Fruit fly (Drosophila melanogaster) whole organism, prepupa: ENCODE data around the gene CG16758.
A peak's percentile ranks its signal among the peaks of the same experiment; 100 is the strongest.

ENCODE experiments used
- Blimp-1 ChIP-seq: fragments of 200-800 bp; sonication (Bioruptor generic); optimal IDR thresholded peaks from 3 replicates; lab custom pipeline; 2017; ENCODE audit warnings: missing biosample characterization, missing genetic modification characterization, mild to moderate bottlenecking, moderate library complexity, missing genetic modification reagents
- CG10631 ChIP-seq: fragments of 200-800 bp; sonication (Bioruptor generic); optimal IDR thresholded peaks from 2 replicates; lab custom pipeline; 2016; ENCODE audit warnings: missing biosample characterization, missing genetic modification characterization
- CG10669 ChIP-seq: fragments of 200-800 bp; sonication (Bioruptor generic); optimal IDR thresholded peaks from 3 replicates; lab custom pipeline; 2018; ENCODE audit warnings: missing biosample characterization, mild to moderate bottlenecking, missing genetic modification characterization, moderate library complexity
- CG11294 ChIP-seq: fragments of 200-800 bp; sonication (Bioruptor generic); IDR thresholded peaks from 2 replicates; pipeline ENCODE4 v1.3.6; 2022; ENCODE audit warnings: missing biosample characterization, missing genetic modification characterization
- CG11762 ChIP-seq: fragments of 200-800 bp; sonication (Bioruptor generic); optimal IDR thresholded peaks from 3 replicates; lab custom pipeline; 2016; ENCODE audit warnings: missing biosample characterization, missing genetic modification characterization; ENCODE audit not compliant: insufficient read depth
- CG11902 ChIP-seq: fragments of 200-800 bp; sonication (Bioruptor generic); optimal IDR thresholded peaks from 3 replicates; lab custom pipeline; 2016; ENCODE audit warnings: missing biosample characterization, missing genetic modification characterization
- CG15336 ChIP-seq: fragments of 200-800 bp; sonication (Bioruptor generic); IDR thresholded peaks from 2 replicates; pipeline ENCODE4 v1.3.6; 2022; ENCODE audit warnings: missing biosample characterization, missing genetic modification characterization
- CG16779 ChIP-seq: fragments of 200-800 bp; sonication (Bioruptor generic); optimal IDR thresholded peaks from 3 replicates; lab custom pipeline; 2017; ENCODE audit warnings: missing biosample characterization, mild to moderate bottlenecking, missing genetic modification characterization
- CG3032 ChIP-seq: fragments of 200-800 bp; optimal IDR thresholded peaks from 2 replicates; lab custom pipeline; 2019; ENCODE audit warnings: missing biosample characterization, mild to moderate bottlenecking, missing genetic modification characterization, moderate library complexity
- CG32006 ChIP-seq: fragments of 200-800 bp; sonication (Bioruptor generic); optimal IDR thresholded peaks from 3 replicates; lab custom pipeline; 2017; ENCODE audit warnings: missing biosample characterization, mild to moderate bottlenecking, missing genetic modification characterization
- CG3919 ChIP-seq: fragments of 200-800 bp; sonication (Bioruptor generic); optimal IDR thresholded peaks from 3 replicates; lab custom pipeline; 2016; ENCODE audit warnings: missing biosample characterization, missing genetic modification characterization
- CG4318 ChIP-seq: fragments of 200-800 bp; sonication (Bioruptor generic); optimal IDR thresholded peaks from 3 replicates; lab custom pipeline; 2017; ENCODE audit warnings: missing biosample characterization, mild to moderate bottlenecking, missing genetic modification characterization
- CG6163 ChIP-seq: fragments of 200-800 bp; sonication (Bioruptor generic); IDR thresholded peaks from 3 replicates; pipeline ENCODE4 v1.3.6; 2022; ENCODE audit warnings: missing biosample characterization, missing genetic modification characterization
- CG6276 ChIP-seq: fragments of 200-800 bp; sonication (Bioruptor generic); optimal IDR thresholded peaks from 2 replicates; lab custom pipeline; 2017; ENCODE audit warnings: missing biosample characterization, mild to moderate bottlenecking, missing genetic modification characterization
- CG6792 ChIP-seq: fragments of 200-800 bp; sonication (Bioruptor generic); optimal IDR thresholded peaks from 3 replicates; lab custom pipeline; 2016; ENCODE audit warnings: missing biosample characterization, missing genetic modification characterization
- CG6808 ChIP-seq: fragments of 200-800 bp; sonication (Bioruptor generic); optimal IDR thresholded peaks from 3 replicates; lab custom pipeline; 2017; ENCODE audit warnings: missing biosample characterization, missing genetic modification characterization, mild to moderate bottlenecking, moderate library complexity, missing genetic modification reagents
- CG7368 ChIP-seq: fragments of 200-800 bp; sonication (Bioruptor generic); optimal IDR thresholded peaks from 3 replicates; lab custom pipeline; 2016; ENCODE audit warnings: missing biosample characterization, missing genetic modification characterization
- CG8119 ChIP-seq: fragments of 200-800 bp; sonication (Bioruptor generic); IDR thresholded peaks from 3 replicates; pipeline ENCODE4 v1.3.6; 2022; ENCODE audit warnings: missing biosample characterization, missing genetic modification characterization
- CG8632 ChIP-seq: fragments of 200-800 bp; sonication (Bioruptor generic); optimal IDR thresholded peaks from 3 replicates; lab custom pipeline; 2016; ENCODE audit warnings: missing biosample characterization, missing genetic modification characterization
- CG9139 ChIP-seq: fragments of 200-800 bp; sonication (Bioruptor generic); optimal IDR thresholded peaks from 3 replicates; lab custom pipeline; 2017; ENCODE audit warnings: missing biosample characterization, mild to moderate bottlenecking, missing genetic modification characterization
- Eip78C ChIP-seq: fragments of 200-800 bp; sonication (Bioruptor generic); peaks from one replicate; lab custom pipeline; 2016; ENCODE audit warnings: missing biosample characterization, missing genetic modification characterization
- Eip93F ChIP-seq: fragments of 200-800 bp; sonication (Bioruptor generic); optimal IDR thresholded peaks from 2 replicates; lab custom pipeline; 2016; ENCODE audit warnings: missing biosample characterization, mild to moderate bottlenecking, missing genetic modification characterization
- Ets21C ChIP-seq: fragments of 200-800 bp; sonication (Bioruptor generic); optimal IDR thresholded peaks from 3 replicates; lab custom pipeline; 2016; ENCODE audit warnings: missing biosample characterization, missing genetic modification characterization
- Ets96B ChIP-seq: fragments of 200-800 bp; optimal IDR thresholded peaks from 2 replicates; lab custom pipeline; 2019; ENCODE audit warnings: missing biosample characterization, mild to moderate bottlenecking, missing genetic modification characterization, moderate library complexity
- Gug ChIP-seq: fragments of 200-800 bp; sonication (Bioruptor generic); IDR thresholded peaks from 2 replicates; pipeline ENCODE4 v1.3.6; 2022; ENCODE audit warnings: missing biosample characterization, missing genetic modification characterization
- Hr38 ChIP-seq: sonication (Bioruptor generic); optimal IDR thresholded peaks from 2 replicates; lab custom pipeline; 2016; ENCODE audit warnings: missing biosample characterization, missing genetic modification characterization
- Hr39 ChIP-seq: fragments of 200-800 bp; sonication (Bioruptor generic); optimal IDR thresholded peaks from 2 replicates; lab custom pipeline; 2016; ENCODE audit warnings: missing biosample characterization, missing genetic modification characterization
- Hr4 ChIP-seq: fragments of 200-800 bp; sonication (Bioruptor generic); optimal IDR thresholded peaks from 3 replicates; lab custom pipeline; 2016; ENCODE audit warnings: missing biosample characterization, missing genetic modification characterization
- Lpt ChIP-seq: fragments of 200-800 bp; sonication (Bioruptor generic); optimal IDR thresholded peaks from 3 replicates; lab custom pipeline; 2016; ENCODE audit warnings: missing biosample characterization, missing genetic modification characterization
- Met ChIP-seq: fragments of 200-800 bp; sonication (Bioruptor generic); optimal IDR thresholded peaks from 3 replicates; lab custom pipeline; 2016; ENCODE audit warnings: missing biosample characterization, missing genetic modification characterization
- OdsH ChIP-seq: fragments of 200-800 bp; sonication (Bioruptor generic); optimal IDR thresholded peaks from 3 replicates; lab custom pipeline; 2016; ENCODE audit warnings: missing biosample characterization, missing genetic modification characterization
- Smox ChIP-seq: fragments of 200-800 bp; sonication (Bioruptor generic); optimal IDR thresholded peaks from 3 replicates; lab custom pipeline; 2016; ENCODE audit warnings: missing biosample characterization, missing genetic modification characterization
- Sox14 ChIP-seq: fragments of 200-800 bp; sonication (Bioruptor generic); optimal IDR thresholded peaks from 3 replicates; lab custom pipeline; 2016; ENCODE audit warnings: missing biosample characterization, missing genetic modification characterization
- Sox15 ChIP-seq: fragments of 200-800 bp; sonication (Bioruptor generic); optimal IDR thresholded peaks from 3 replicates; lab custom pipeline; 2016; ENCODE audit warnings: missing biosample characterization, missing genetic modification characterization
- acj6 ChIP-seq: fragments of 200-800 bp; sonication (Bioruptor generic); optimal IDR thresholded peaks from 3 replicates; lab custom pipeline; 2016; ENCODE audit warnings: missing biosample characterization, missing genetic modification characterization
- cyc ChIP-seq: fragments of 200-800 bp; sonication (Bioruptor generic); optimal IDR thresholded peaks from 3 replicates; lab custom pipeline; 2016; ENCODE audit warnings: missing biosample characterization, missing genetic modification characterization
- dac ChIP-seq: fragments of 200-800 bp; sonication (Bioruptor generic); optimal IDR thresholded peaks from 2 replicates; lab custom pipeline; 2017; ENCODE audit warnings: missing biosample characterization, mild to moderate bottlenecking, missing genetic modification characterization
- esn ChIP-seq: fragments of 200-800 bp; sonication (Bioruptor generic); optimal IDR thresholded peaks from 2 replicates; lab custom pipeline; 2016; ENCODE audit warnings: missing biosample characterization, mild to moderate bottlenecking, missing genetic modification characterization, moderate library complexity
- fd59A ChIP-seq: fragments of 200-800 bp; sonication (Bioruptor generic); optimal IDR thresholded peaks from 2 replicates; lab custom pipeline; 2017; ENCODE audit warnings: missing biosample characterization, mild to moderate bottlenecking, missing genetic modification characterization, missing genetic modification reagents
- fd85E ChIP-seq: fragments of 200-800 bp; sonication (Bioruptor generic); optimal IDR thresholded peaks from 3 replicates; lab custom pipeline; 2016; ENCODE audit warnings: missing biosample characterization, missing genetic modification characterization
- fkh ChIP-seq: fragments of 200-800 bp; sonication (Bioruptor generic); optimal IDR thresholded peaks from 3 replicates; lab custom pipeline; 2017; ENCODE audit warnings: missing biosample characterization, mild to moderate bottlenecking, missing genetic modification characterization, moderate library complexity
- lz ChIP-seq: fragments of 200-800 bp; sonication (Bioruptor generic); optimal IDR thresholded peaks from 3 replicates; lab custom pipeline; 2016; ENCODE audit warnings: missing biosample characterization, missing genetic modification characterization
- net ChIP-seq: fragments of 200-800 bp; sonication (Bioruptor generic); optimal IDR thresholded peaks from 3 replicates; lab custom pipeline; 2016; ENCODE audit warnings: missing biosample characterization, missing genetic modification characterization
- pdm3 ChIP-seq: fragments of 200-800 bp; sonication (Bioruptor generic); optimal IDR thresholded peaks from 3 replicates; lab custom pipeline; 2016; ENCODE audit warnings: missing biosample characterization, missing genetic modification characterization
- salr ChIP-seq, 2 experiments: fragments of 200-800 bp; sonication (Bioruptor generic); optimal IDR thresholded peaks; 3 replicates each; lab custom pipeline; 2016 to 2018; ENCODE audit warnings: missing biosample characterization in 2 of 2, missing genetic modification characterization in 2 of 2, mild to moderate bottlenecking in 1 of 2
- ss ChIP-seq, 2 experiments: fragments of 200-800 bp; sonication (Bioruptor generic); optimal IDR thresholded peaks; 2 replicates in 1 of 2; 3 replicates in 1 of 2; lab custom pipeline; 2017 to 2018; ENCODE audit warnings: mild to moderate bottlenecking in 2 of 2, missing biosample characterization in 2 of 2, missing genetic modification characterization in 2 of 2, moderate library complexity in 1 of 2
- topi ChIP-seq: fragments of 200-800 bp; sonication (Bioruptor generic); optimal IDR thresholded peaks from 3 replicates; lab custom pipeline; 2016; ENCODE audit warnings: missing biosample characterization, missing genetic modification characterization
- vri ChIP-seq: fragments of 200-800 bp; sonication (Bioruptor generic); optimal IDR thresholded peaks from 3 replicates; lab custom pipeline; 2016; ENCODE audit warnings: missing biosample characterization, mild to moderate bottlenecking, missing genetic modification characterization

Gene CG16758

DNA sequence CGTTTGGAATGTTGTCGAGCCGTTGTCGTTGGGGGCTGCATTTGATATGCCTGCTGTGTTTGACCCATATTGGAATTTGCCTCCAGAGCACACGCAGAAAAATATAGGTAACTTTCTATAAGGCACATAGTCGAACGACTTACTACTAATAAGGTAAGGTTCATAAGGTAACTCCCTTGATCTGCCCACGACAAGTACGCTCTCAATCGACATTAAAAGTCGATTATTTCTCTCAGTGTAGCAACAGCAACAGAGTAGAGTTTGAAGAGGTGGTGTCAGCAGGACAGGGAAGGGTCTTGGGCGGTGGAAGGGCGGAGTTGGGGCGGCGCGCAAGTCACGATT, 30.3 kb upstream of the CG16758 start (continued):
- TF ChIP-seq CG11762, result peak; percentile 71
- peak; percentile 63 for TF ChIP-seq cyc (GFP tag; lab: Kevin White, UChicago)
- TF ChIP-seq CG4318 (GFP tag; lab: Kevin White, UChicago), result peak; percentile 83
- no peak for TF ChIP-seq Sox15 (GFP tag; lab: Kevin White, UChicago)
- no peak for TF ChIP-seq Eip93F
- TF ChIP-seq Blimp-1 (GFP tag; lab: Kevin White, UChicago), result no peak
- TF ChIP-seq Gug (GFP tag; lab: Robert Waterston, UW), result peak; percentile 86
- peak; percentile 36 for TF ChIP-seq CG3032 (tag; lab: Kevin White, UChicago)
- TF ChIP-seq Hr38, result peak; percentile 15
- TF ChIP-seq net (GFP tag; lab: Kevin White, UChicago), result peak; percentile 73
- TF ChIP-seq Ets21C (GFP tag; lab: Kevin White, UChicago), result no peak
- TF ChIP-seq Hr4 (GFP tag; lab: Kevin White, UChicago), result peak; percentile 84
- TF ChIP-seq fkh (GFP tag; lab: Kevin White, UChicago), result no peak
- TF ChIP-seq ss (GFP tag; optimal IDR thresholded peaks at IDR 0.05; lab: Kevin White, UChicago), result peak in 1 of 2 experiments; percentile 37

DNA sequence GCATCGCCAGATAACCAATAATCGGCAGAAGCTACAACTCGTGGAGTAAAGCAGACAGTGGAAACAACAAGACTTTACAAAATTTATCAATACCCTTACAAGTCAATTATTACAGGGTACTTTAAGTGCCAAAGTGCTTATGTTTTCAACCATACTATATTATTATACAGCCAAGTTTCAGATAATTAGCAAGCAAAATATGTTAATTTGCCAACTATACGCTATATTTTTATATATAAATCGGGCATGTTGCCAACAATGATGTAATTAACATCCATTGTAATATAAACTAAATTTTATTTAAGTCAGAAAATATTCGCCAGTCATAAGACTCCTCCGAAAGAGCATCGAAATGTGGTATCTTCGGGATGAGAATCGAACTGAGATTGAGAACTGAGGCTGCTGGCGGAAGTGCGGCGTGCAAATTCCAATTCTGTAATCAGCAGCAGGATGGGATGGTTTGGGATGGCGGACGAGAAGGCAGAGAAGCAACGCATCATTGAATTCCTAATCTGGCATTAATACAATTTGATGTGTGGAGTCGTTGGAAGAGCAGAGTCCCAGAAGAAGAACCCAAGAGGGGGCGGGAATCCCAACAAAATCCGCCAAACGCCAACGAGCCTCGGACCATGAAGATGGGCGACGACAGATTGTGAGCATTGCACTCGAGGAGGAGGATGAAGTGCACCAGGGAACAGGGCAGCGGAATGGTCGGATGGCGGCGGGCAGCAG, 29.8 kb upstream of the CG16758 start:
- peak; percentile 48 for TF ChIP-seq Met (GFP tag; lab: Kevin White, UChicago)
- no peak for TF ChIP-seq acj6
- no peak for TF ChIP-seq CG11762
- TF ChIP-seq CG15336, result no peak; the same call in 1 of the 2 replicates
- TF ChIP-seq CG3032 (tag; lab: Kevin White, UChicago), result peak; percentile 44
- TF ChIP-seq CG9139, result no peak
- no peak for TF ChIP-seq CG6792 (GFP tag; lab: Kevin White, UChicago)
- TF ChIP-seq Lpt (GFP tag; lab: Kevin White, UChicago), result no peak
- no peak for TF ChIP-seq fd59A (GFP tag; lab: Kevin White, UChicago)
- peak; percentile 51 for TF ChIP-seq CG32006 (GFP tag; lab: Kevin White, UChicago)
- TF ChIP-seq CG6276 (GFP tag; lab: Kevin White, UChicago), result peak; percentile 55
- TF ChIP-seq Sox14 (GFP tag; lab: Kevin White, UChicago), result peak; percentile 14
- no peak for TF ChIP-seq Hr39 (GFP tag; lab: Kevin White, UChicago)
- peak; percentile 33 for TF ChIP-seq lz (GFP tag; lab: Kevin White, UChicago)
- TF ChIP-seq Ets96B (tag; lab: Kevin White, UChicago), result peak; percentile 56
- TF ChIP-seq CG6163, result no peak
- TF ChIP-seq fkh (GFP tag; lab: Kevin White, UChicago), result no peak
- peak; percentile 16 for TF ChIP-seq esn (GFP tag; lab: Kevin White, UChicago)
- no peak for TF ChIP-seq CG7368
- peak; percentile 51 for TF ChIP-seq topi (GFP tag; lab: Kevin White, UChicago)
- TF ChIP-seq Eip78C, result peak; percentile 83
- TF ChIP-seq CG4318 (GFP tag; lab: Kevin White, UChicago), result peak; percentile 45
- TF ChIP-seq CG3919, result peak; percentile 39
- peak; percentile 26; the same call in 1 of the 3 replicates for TF ChIP-seq CG8119 (GFP tag; lab: Robert Waterston, UW)
- TF ChIP-seq Blimp-1 (GFP tag; lab: Kevin White, UChicago), result peak; percentile 14
- no peak for TF ChIP-seq fd85E (GFP tag; lab: Kevin White, UChicago)
- TF ChIP-seq CG6808 (GFP tag; lab: Kevin White, UChicago), result peak; percentile 46
- no peak for TF ChIP-seq Gug (GFP tag; lab: Robert Waterston, UW)
- no peak for TF ChIP-seq dac (GFP tag; lab: Kevin White, UChicago)
- no peak for TF ChIP-seq Sox15 (GFP tag; lab: Kevin White, UChicago)
- TF ChIP-seq salr (GFP tag; optimal IDR thresholded peaks at IDR 0.05; lab: Kevin White, UChicago), result no peak
- no peak for TF ChIP-seq CG16779
- TF ChIP-seq CG10631 (GFP tag; lab: Kevin White, UChicago), result peak; percentile 16
- no peak for TF ChIP-seq Eip93F
- TF ChIP-seq OdsH (GFP tag; lab: Kevin White, UChicago), result peak; percentile 23
- peak; percentile 66 for TF ChIP-seq CG10669
- TF ChIP-seq CG8632 (GFP tag; lab: Kevin White, UChicago), result no peak
- TF ChIP-seq net (GFP tag; lab: Kevin White, UChicago), result no peak
- TF ChIP-seq vri (GFP tag; lab: Kevin White, UChicago), result no peak
- TF ChIP-seq pdm3 (GFP tag; lab: Kevin White, UChicago), result peak; percentile 20
- peak; percentile 10 for TF ChIP-seq Smox
- TF ChIP-seq CG11294 (GFP tag; lab: Robert Waterston, UW), result no peak
- TF ChIP-seq CG11902, result no peak
